Worm (Caenorhabditis elegans): Measurements from ENCODE around the gene D2096.10.

DNA sequence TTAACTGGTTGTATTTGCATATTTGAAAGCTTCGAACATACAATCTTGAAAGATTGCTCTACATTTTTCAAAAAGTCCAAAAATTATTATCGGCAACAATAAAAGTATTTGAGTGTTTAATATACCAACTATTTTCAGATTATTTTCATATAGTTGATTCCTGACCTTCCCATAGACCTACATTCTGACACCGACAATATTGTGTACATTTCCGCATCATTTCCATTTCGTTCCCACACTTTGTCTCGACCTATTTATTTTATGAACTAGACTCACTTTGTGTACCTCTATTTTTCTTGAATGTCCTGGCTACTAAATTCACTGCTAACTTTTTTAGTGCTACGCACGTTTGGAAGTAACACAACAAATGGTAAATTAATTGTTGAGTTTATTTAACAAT, 46.7 kb downstream of the D2096.10 start, which contains the start of gene lgc-5:
- TF ChIP-seq nhr-28 (tag; optimal IDR thresholded peaks at IDR 0.05) = no peak
- no peak for TF ChIP-seq cnd-1 (tag; optimal IDR thresholded peaks at IDR 0.05)
- TF ChIP-seq unc-39 (tag; optimal IDR thresholded peaks at IDR 0.05) = no peak
- no peak for TF ChIP-seq unc-62 (GFP tag; optimal IDR thresholded peaks at IDR 0.05)
